Worm (Caenorhabditis elegans) whole organism, L2 larva: ENCODE data around the gene pfd-5.

Experiments
- elt-1 ChIP-seq: fragments of 150-350 bp; optimal IDR thresholded peaks from 2 replicates; lab custom pipeline; 2014; ENCODE audit warnings: missing biosample characterization, missing genetic modification characterization
- elt-3 ChIP-seq: sonication (generic microtip); optimal IDR thresholded peaks from 2 replicates; lab custom pipeline; 2017; ENCODE audit warnings: missing biosample characterization, missing genetic modification characterization
- fos-1 ChIP-seq: fragments of 150-350 bp; optimal IDR thresholded peaks from 2 replicates; lab custom pipeline; 2014; ENCODE audit warnings: missing biosample characterization, missing genetic modification characterization
- lin-13 ChIP-seq: fragments of 150-350 bp; optimal IDR thresholded peaks from 2 replicates; lab custom pipeline; 2014; ENCODE audit warnings: missing biosample characterization, missing genetic modification reagents, missing genetic modification characterization
- nhr-10 ChIP-seq: sonication (generic microtip); optimal IDR thresholded peaks from 2 replicates; lab custom pipeline; 2017; ENCODE audit warnings: missing biosample characterization, missing genetic modification characterization
- nhr-23 ChIP-seq: fragments of 150-350 bp; optimal IDR thresholded peaks from 2 replicates; lab custom pipeline; 2014; ENCODE audit warnings: missing biosample characterization, missing genetic modification reagents, missing genetic modification characterization
- snpc-4 ChIP-seq: fragments of 150-350 bp; optimal IDR thresholded peaks from 2 replicates; lab custom pipeline; 2014; ENCODE audit warnings: missing biosample characterization, missing genetic modification characterization

- TF ChIP-seq fos-1 (tag; lab: Kevin White, UChicago) (peak; percentile 78), nhr-23 (tag; lab: Kevin White, UChicago) (no peak), nhr-10 (tag; lab: Kevin White, UChicago) (peak; percentile 75), snpc-4 (tag; lab: Kevin White, UChicago) (peak; percentile 76), elt-3 (tag; lab: Kevin White, UChicago) (no peak), elt-1 (tag; lab: Kevin White, UChicago) (no peak), lin-13 (GFP tag; lab: Kevin White, UChicago) (peak; percentile 90)
Measured at ce11 chrIII:7155631-7156030, 43.1 kb downstream of the pfd-5 start.
